Fruit fly (Drosophila melanogaster) whole organism, embryonic: Measurements from ENCODE around the gene CG18563.
A peak's percentile ranks its signal among the peaks of the same experiment; 100 is the strongest.

ENCODE experiments used
- Adf1 ChIP-seq: fragments of 200-800 bp; sonication (Bioruptor generic); IDR thresholded peaks from 2 replicates; pipeline ENCODE4 v1.3.6; 2022; ENCODE audit warnings: missing biosample characterization, missing genetic modification characterization
- CG12236 ChIP-seq: fragments of 200-800 bp; sonication (Bioruptor generic); optimal IDR thresholded peaks from 2 replicates; lab custom pipeline; 2016; ENCODE audit warnings: missing biosample characterization, missing genetic modification characterization
- CG12942 ChIP-seq: fragments of 200-800 bp; sonication (Bioruptor generic); optimal IDR thresholded peaks from 3 replicates; lab custom pipeline; 2016; ENCODE audit warnings: missing biosample characterization, missing genetic modification characterization
- CG13123 ChIP-seq: fragments of 200-800 bp; sonication (Bioruptor generic); optimal IDR thresholded peaks from 2 replicates; lab custom pipeline; 2016; ENCODE audit warnings: missing biosample characterization, missing genetic modification characterization
- CG14050 ChIP-seq: fragments of 200-800 bp; sonication (Bioruptor generic); IDR thresholded peaks from 3 replicates; pipeline ENCODE4 v1.3.6; 2022; ENCODE audit warnings: missing biosample characterization, missing genetic modification characterization
- CG14860 ChIP-seq: fragments of 200-800 bp; sonication (Bioruptor generic); IDR thresholded peaks from 3 replicates; pipeline ENCODE4 v1.3.6; 2022; ENCODE audit warnings: missing biosample characterization, missing genetic modification characterization; ENCODE audit not compliant: partially characterized antibody
- CG1529 ChIP-seq: fragments of 200-800 bp; sonication (Bioruptor generic); optimal IDR thresholded peaks from 3 replicates; lab custom pipeline; 2018; ENCODE audit warnings: missing biosample characterization, missing genetic modification characterization
- CG15479 ChIP-seq: fragments of 200-800 bp; sonication (Bioruptor generic); optimal IDR thresholded peaks from 3 replicates; lab custom pipeline; 2019; ENCODE audit warnings: missing biosample characterization, mild to moderate bottlenecking, missing genetic modification characterization, moderate library complexity
- CG16813 ChIP-seq: fragments of 200-800 bp; sonication (Bioruptor generic); IDR thresholded peaks from 3 replicates; pipeline ENCODE4 v1.3.6; 2022; ENCODE audit warnings: missing biosample characterization, missing genetic modification characterization; ENCODE audit not compliant: partially characterized antibody
- CG17186 ChIP-seq: fragments of 200-800 bp; sonication (Bioruptor generic); optimal IDR thresholded peaks from 3 replicates; lab custom pipeline; 2017; ENCODE audit warnings: missing biosample characterization, missing genetic modification reagents, missing genetic modification characterization
- CG17912 ChIP-seq: fragments of 200-800 bp; sonication (Bioruptor generic); optimal IDR thresholded peaks from 2 replicates; lab custom pipeline; 2018; ENCODE audit warnings: missing biosample characterization, mild to moderate bottlenecking, missing genetic modification characterization
- CG18262 ChIP-seq: fragments of 200-800 bp; optimal IDR thresholded peaks from 3 replicates; lab custom pipeline; 2019; ENCODE audit warnings: missing biosample characterization, mild to moderate bottlenecking, missing genetic modification characterization, moderate library complexity
- CG1832 ChIP-seq: fragments of 200-800 bp; sonication (Bioruptor generic); optimal IDR thresholded peaks from 2 replicates; lab custom pipeline; 2017; ENCODE audit warnings: missing biosample characterization, mild to moderate bottlenecking, missing genetic modification characterization, inconsistent platforms
- CG2712 ChIP-seq: fragments of 200-800 bp; optimal IDR thresholded peaks from 3 replicates; lab custom pipeline; 2019; ENCODE audit warnings: missing biosample characterization, mild to moderate bottlenecking, missing genetic modification characterization, moderate library complexity
- CG32772 ChIP-seq: fragments of 200-800 bp; sonication (Bioruptor generic); IDR thresholded peaks from 2 replicates; pipeline ENCODE4 v1.3.6; 2022; ENCODE audit warnings: missing biosample characterization, missing genetic modification characterization
- CG33557 ChIP-seq: fragments of 200-800 bp; sonication (Bioruptor generic); optimal IDR thresholded peaks from 2 replicates; lab custom pipeline; 2019; ENCODE audit warnings: missing biosample characterization, mild to moderate bottlenecking, missing genetic modification characterization, moderate library complexity
- CG3407 ChIP-seq: fragments of 200-800 bp; sonication (Bioruptor generic); optimal IDR thresholded peaks from 2 replicates; lab custom pipeline; 2018; ENCODE audit warnings: missing biosample characterization, mild to moderate bottlenecking, missing genetic modification characterization
- CG3838 ChIP-seq: fragments of 200-800 bp; sonication (Bioruptor generic); optimal IDR thresholded peaks from 3 replicates; lab custom pipeline; 2016; ENCODE audit warnings: missing biosample characterization, missing genetic modification characterization
- CG4854 ChIP-seq: fragments of 200-800 bp; sonication (Bioruptor generic); optimal IDR thresholded peaks from 2 replicates; lab custom pipeline; 2016; ENCODE audit warnings: missing biosample characterization, missing genetic modification characterization, inconsistent platforms
- CG6683 ChIP-seq: fragments of 200-800 bp; sonication (Bioruptor generic); optimal IDR thresholded peaks from 2 replicates; lab custom pipeline; 2017; ENCODE audit warnings: missing biosample characterization, mild to moderate bottlenecking, missing genetic modification characterization, missing genetic modification reagents
- CG6689 ChIP-seq: fragments of 200-800 bp; sonication (Bioruptor generic); IDR thresholded peaks from 2 replicates; pipeline ENCODE4 v1.3.6; 2022; ENCODE audit warnings: missing biosample characterization, missing genetic modification characterization
- CG8089 ChIP-seq: fragments of 200-800 bp; sonication (Bioruptor generic); optimal IDR thresholded peaks from 3 replicates; lab custom pipeline; 2016; ENCODE audit warnings: missing biosample characterization, missing genetic modification characterization
- CG8388 ChIP-seq: fragments of 200-800 bp; sonication (Bioruptor generic); optimal IDR thresholded peaks from 2 replicates; lab custom pipeline; 2019; ENCODE audit warnings: missing biosample characterization, mild to moderate bottlenecking, missing genetic modification characterization, moderate library complexity
- CHES-1-like ChIP-seq: fragments of 200-800 bp; sonication (Bioruptor generic); optimal IDR thresholded peaks from 2 replicates; lab custom pipeline; 2016; ENCODE audit warnings: missing biosample characterization, missing genetic modification characterization
- Camta ChIP-seq: fragments of 200-800 bp; sonication (Bioruptor generic); optimal IDR thresholded peaks from 2 replicates; lab custom pipeline; 2016; ENCODE audit warnings: missing biosample characterization, missing genetic modification characterization
- Dip2 ChIP-seq: fragments of 200-800 bp; sonication (Bioruptor generic); IDR thresholded peaks from 2 replicates; pipeline ENCODE4 v1.3.6; 2022; ENCODE audit warnings: missing biosample characterization, missing genetic modification characterization
- Dp ChIP-seq: fragments of 200-800 bp; sonication (Bioruptor generic); optimal IDR thresholded peaks from 2 replicates; lab custom pipeline; 2018; ENCODE audit warnings: missing biosample characterization, mild to moderate bottlenecking, missing genetic modification characterization, moderate library complexity
- H15 ChIP-seq: fragments of 200-800 bp; sonication (Bioruptor generic); IDR thresholded peaks from 3 replicates; pipeline ENCODE4 v1.3.6; 2022; ENCODE audit warnings: missing biosample characterization, missing genetic modification characterization
- HLH3B ChIP-seq: fragments of 200-800 bp; sonication (Bioruptor generic); IDR thresholded peaks from 2 replicates; pipeline ENCODE4 v1.3.6; 2022; ENCODE audit warnings: missing biosample characterization, missing genetic modification characterization
- HLHmδ ChIP-seq: fragments of 200-800 bp; sonication (Bioruptor generic); optimal IDR thresholded peaks from 2 replicates; lab custom pipeline; 2018; ENCODE audit warnings: missing biosample characterization, mild to moderate bottlenecking, missing genetic modification characterization, moderate library complexity
- Mad ChIP-seq: fragments of 200-800 bp; sonication (Bioruptor generic); optimal IDR thresholded peaks from 2 replicates; lab custom pipeline; 2016; ENCODE audit warnings: missing biosample characterization, missing genetic modification characterization
- NFAT ChIP-seq: fragments of 200-800 bp; sonication (Bioruptor generic); IDR thresholded peaks from 2 replicates; pipeline ENCODE4 v1.3.6; 2022; ENCODE audit warnings: missing biosample characterization, missing genetic modification characterization
- NK7.1 ChIP-seq: fragments of 200-800 bp; sonication (Bioruptor generic); optimal IDR thresholded peaks from 3 replicates; lab custom pipeline; 2016; ENCODE audit warnings: missing biosample characterization, missing genetic modification characterization
- Neu2 ChIP-seq: fragments of 200-800 bp; sonication (Bioruptor generic); optimal IDR thresholded peaks from 3 replicates; lab custom pipeline; 2016; ENCODE audit warnings: missing biosample characterization, missing genetic modification characterization, borderline replicate concordance
- Opbp ChIP-seq: fragments of 200-800 bp; sonication (Bioruptor generic); IDR thresholded peaks from 3 replicates; pipeline ENCODE4 v1.3.6; 2022; ENCODE audit warnings: missing biosample characterization, missing genetic modification characterization; ENCODE audit not compliant: partially characterized antibody
- Stat92E ChIP-seq, 3 experiments: fragments of >200 bp in 2 of 3; fragments of 200-800 bp in 1 of 3; sonication (Bioruptor generic) in 1 of 3; optimal IDR thresholded peaks; 2 replicates each; lab custom pipeline; 2017 to 2019; ENCODE audit warnings: missing biosample characterization in 3 of 3, missing genetic modification characterization in 3 of 3, mild to moderate bottlenecking in 1 of 3, moderate library complexity in 1 of 3
- chif ChIP-seq, 2 experiments: fragments of 200-800 bp; sonication (Bioruptor generic); optimal IDR thresholded peaks; 3 replicates each; lab custom pipeline; 2016; ENCODE audit warnings: missing biosample characterization in 2 of 2, missing genetic modification characterization in 2 of 2
- croc ChIP-seq: fragments of 200-800 bp; sonication (Bioruptor generic); conservative IDR thresholded peaks from 3 replicates; pipeline ENCODE4 v1.3.6; 2022; ENCODE audit warnings: missing biosample characterization, missing genetic modification characterization
- crp ChIP-seq, 2 experiments: fragments of 200-800 bp; sonication (Bioruptor generic); optimal IDR thresholded peaks; 2 replicates in 1 of 2; 3 replicates in 1 of 2; lab custom pipeline; 2017; ENCODE audit warnings: missing biosample characterization in 2 of 2, missing genetic modification characterization in 2 of 2, mild to moderate bottlenecking in 1 of 2, moderate library complexity in 1 of 2
- cwo ChIP-seq: fragments of 200-800 bp; sonication (Bioruptor generic); optimal IDR thresholded peaks from 3 replicates; lab custom pipeline; 2017; ENCODE audit warnings: missing biosample characterization, missing genetic modification characterization, mild to moderate bottlenecking, moderate library complexity, missing genetic modification reagents
- fd96Cb ChIP-seq: fragments of 200-800 bp; sonication (Bioruptor generic); optimal IDR thresholded peaks from 2 replicates; lab custom pipeline; 2018; ENCODE audit warnings: missing biosample characterization, mild to moderate bottlenecking, missing genetic modification characterization, moderate library complexity
- gcm2 ChIP-seq: fragments of 200-800 bp; sonication (Bioruptor generic); optimal IDR thresholded peaks from 2 replicates; lab custom pipeline; 2016; ENCODE audit warnings: missing biosample characterization, missing genetic modification characterization
- nerfin-2 ChIP-seq: fragments of 200-800 bp; sonication (Bioruptor generic); IDR thresholded peaks from 2 replicates; pipeline ENCODE4 v1.3.6; 2022; ENCODE audit warnings: missing biosample characterization, missing genetic modification characterization; ENCODE audit not compliant: partially characterized antibody
- org-1 ChIP-seq: fragments of 200-800 bp; sonication (Bioruptor generic); optimal IDR thresholded peaks from 2 replicates; lab custom pipeline; 2017; ENCODE audit warnings: missing biosample characterization, missing genetic modification characterization
- p53 ChIP-seq: fragments of 200-800 bp; sonication (Bioruptor generic); optimal IDR thresholded peaks from 2 replicates; lab custom pipeline; 2016; ENCODE audit warnings: missing biosample characterization, missing genetic modification characterization
- pfk ChIP-seq: fragments of 200-800 bp; sonication (Bioruptor generic); optimal IDR thresholded peaks from 2 replicates; lab custom pipeline; 2018; ENCODE audit warnings: missing biosample characterization, mild to moderate bottlenecking, missing genetic modification characterization, moderate library complexity
- row ChIP-seq: fragments of 200-800 bp; sonication (Bioruptor generic); IDR thresholded peaks from 3 replicates; pipeline ENCODE4 v1.3.6; 2022; ENCODE audit warnings: missing biosample characterization, missing genetic modification characterization
- so ChIP-seq: fragments of 200-800 bp; sonication (Bioruptor generic); IDR thresholded peaks from 3 replicates; pipeline ENCODE4 v1.3.6; 2022; ENCODE audit warnings: missing biosample characterization, missing genetic modification characterization
- yki ChIP-seq: fragments of >200 bp; optimal IDR thresholded peaks from 3 replicates; lab custom pipeline; 2018

CG18563 gene

dm6 chr2L:17429788-17430587, 27.9 kb downstream of the CG18563 start (continued):
- TF ChIP-seq so (GFP tag; lab: Robert Waterston, UW) (peak; percentile 96), CG17912 (GFP tag; lab: Kevin White, UChicago) (no peak), Stat92E (GFP tag; optimal IDR thresholded peaks at IDR 0.05; lab: Kevin White, UChicago) (no peak), CG1529 (GFP tag; lab: Kevin White, UChicago) (peak; percentile 91), CG1832 (GFP tag; lab: Kevin White, UChicago) (no peak), croc (GFP tag; lab: Robert Waterston, UW) (peak; percentile 93), Opbp (GFP tag; lab: Robert Waterston, UW) (no peak), crp (GFP tag; optimal IDR thresholded peaks at IDR 0.05; lab: Kevin White, UChicago) (peak in 1 of 2 experiments; percentile 44), Neu2 (GFP tag; lab: Kevin White, UChicago) (no peak), CG13123 (GFP tag; lab: Kevin White, UChicago) (peak; percentile 65), Mad (peak; percentile 49), CG12236 (GFP tag; lab: Kevin White, UChicago) (no peak), CG8089 (GFP tag; lab: Kevin White, UChicago) (peak; percentile 50), CG14050 (peak; percentile 80), CG2712 (tag; lab: Kevin White, UChicago) (peak; percentile 99), CG4854 (GFP tag; lab: Kevin White, UChicago) (no peak), chif (GFP tag; optimal IDR thresholded peaks at IDR 0.05; lab: Kevin White, UChicago) (peak; percentile 54 to 58), fd96Cb (tag; lab: Kevin White, UChicago) (peak; percentile 99), org-1 (peak; percentile 96), row (GFP tag; lab: Robert Waterston, UW) (peak; percentile 94), Camta (GFP tag; lab: Kevin White, UChicago) (peak; percentile 49), Adf1 (GFP tag; lab: Robert Waterston, UW) (peak; percentile 47), cwo (GFP tag; lab: Kevin White, UChicago) (peak; percentile 94), H15 (GFP tag; lab: Robert Waterston, UW) (peak; percentile 90), HLH3B (GFP tag; lab: Robert Waterston, UW) (peak; percentile 89), CG12942 (peak; percentile 89), NK7.1 (GFP tag; lab: Kevin White, UChicago) (peak; percentile 17), CG18262 (tag; lab: Kevin White, UChicago) (peak; percentile 99), CG15479 (no peak), yki (lab: Kevin White, UChicago) (no peak), HLHmδ (GFP tag; lab: Kevin White, UChicago) (no peak), CG8388 (GFP tag; lab: Kevin White, UChicago) (peak; percentile 49), Dp (GFP tag; lab: Kevin White, UChicago) (no peak), CG17186 (peak; percentile 60), pfk (GFP tag; lab: Kevin White, UChicago) (no peak), p53 (GFP tag; lab: Kevin White, UChicago) (no peak), CG6689 (GFP tag; lab: Robert Waterston, UW) (peak; percentile 97), CG16813 (GFP tag; lab: Robert Waterston, UW) (no peak), CG32772 (GFP tag; lab: Robert Waterston, UW) (peak; percentile 93), CG3407 (GFP tag; lab: Kevin White, UChicago) (peak; percentile 92), Dip2 (GFP tag; lab: Robert Waterston, UW) (peak; percentile 40; the same call in 1 of the 2 replicates), gcm2 (GFP tag; lab: Kevin White, UChicago) (no peak), nerfin-2 (GFP tag; lab: Robert Waterston, UW) (no peak), NFAT (GFP tag; lab: Robert Waterston, UW) (peak; percentile 35; the same call in 1 of the 2 replicates), CG6683 (GFP tag; lab: Kevin White, UChicago) (peak; percentile 93), CG33557 (GFP tag; lab: Kevin White, UChicago) (peak; percentile 81), CHES-1-like (GFP tag; lab: Kevin White, UChicago) (peak; percentile 15), CG14860 (GFP tag; lab: Robert Waterston, UW) (no peak), CG3838 (GFP tag; lab: Kevin White, UChicago) (peak; percentile 47)
